Fruit fly (Drosophila melanogaster): ENCODE results near the gene Rac1.
A peak's percentile ranks its signal among the peaks of the same experiment; 100 is the strongest.

The Rac1 gene

dm6 chr3L:1258547-1258946, 43.9 kb downstream of the Rac1 start (continued):
- TF ChIP-seq CG2116 (GFP tag; optimal IDR thresholded peaks at IDR 0.05) (no peak), Max (GFP tag; optimal IDR thresholded peaks at IDR 0.05) (no peak), sug (tag; optimal IDR thresholded peaks at IDR 0.05) (no peak), Hr3 (GFP tag; optimal IDR thresholded peaks at IDR 0.05) (no peak), CG3847 (GFP tag; IDR thresholded peaks at IDR 0.05) (peak; percentile 47), Camta (GFP tag; optimal IDR thresholded peaks at IDR 0.05) (no peak), jumu (GFP tag; optimal IDR thresholded peaks at IDR 0.05) (no peak), bab2 (GFP tag; optimal IDR thresholded peaks at IDR 0.05) (no peak), CG1647 (GFP tag; optimal IDR thresholded peaks at IDR 0.05) (no peak), dimm (GFP tag; IDR thresholded peaks at IDR 0.05) (no peak), CG11456 (GFP tag; IDR thresholded peaks at IDR 0.05) (no peak), CG12659 (GFP tag; optimal IDR thresholded peaks at IDR 0.05) (peak; percentile 17), CG3163 (GFP tag; optimal IDR thresholded peaks at IDR 0.05) (no peak), CG8281 (tag; optimal IDR thresholded peaks at IDR 0.05) (no peak), CG1603 (tag; optimal IDR thresholded peaks at IDR 0.05) (no peak), crc (GFP tag; optimal IDR thresholded peaks at IDR 0.05) (no peak), Poxn (GFP tag; IDR thresholded peaks at IDR 0.05) (no peak), corto (GFP tag; optimal IDR thresholded peaks at IDR 0.05) (no peak), CG17359 (tag; optimal IDR thresholded peaks at IDR 0.05) (no peak), insv (GFP tag; optimal IDR thresholded peaks at IDR 0.05) (no peak), Bdp1 (GFP tag; optimal IDR thresholded peaks at IDR 0.05) (no peak), da (GFP tag; optimal IDR thresholded peaks at IDR 0.05) (no peak), lola (GFP tag; optimal IDR thresholded peaks at IDR 0.05) (no peak), fd96Cb (tag; optimal IDR thresholded peaks at IDR 0.05) (no peak), prd (optimal IDR thresholded peaks at IDR 0.05) (no peak), prd (GFP tag; IDR thresholded peaks at IDR 0.05) (peak; percentile 29; the same call in 1 of the 3 replicates), CG18011 (GFP tag; optimal IDR thresholded peaks at IDR 0.05) (no peak), bcd (GFP tag; optimal IDR thresholded peaks at IDR 0.05) (no peak), pho (GFP tag; optimal IDR thresholded peaks at IDR 0.05) (no peak), trem (tag; optimal IDR thresholded peaks at IDR 0.05) (no peak), Sry-δ (GFP tag; optimal IDR thresholded peaks at IDR 0.05) (no peak), HLH3B (GFP tag; IDR thresholded peaks at IDR 0.05) (no peak), CG14965 (GFP tag; optimal IDR thresholded peaks at IDR 0.05; ENCODE audit: borderline replicate concordance) (no peak), CG17361 (GFP tag; IDR thresholded peaks at IDR 0.05) (no peak), CG15601 (tag; optimal IDR thresholded peaks at IDR 0.05) (no peak), CG13424 (tag; optimal IDR thresholded peaks at IDR 0.05) (peak; percentile 27), pfk (GFP tag; optimal IDR thresholded peaks at IDR 0.05) (no peak), zf30C (GFP tag; optimal IDR thresholded peaks at IDR 0.05) (no peak), ftz-f1 (GFP tag; optimal IDR thresholded peaks at IDR 0.05) (no peak), Nf-YA (GFP tag; IDR thresholded peaks at IDR 0.05) (no peak), maf-S (GFP tag; optimal IDR thresholded peaks at IDR 0.05) (no peak), Fer3 (tag; optimal IDR thresholded peaks at IDR 0.05) (peak; percentile 53), klu (GFP tag; IDR thresholded peaks at IDR 0.05) (no peak), CHES-1-like (GFP tag; optimal IDR thresholded peaks at IDR 0.05) (no peak), E2f1 (GFP tag; IDR thresholded peaks at IDR 0.05) (peak; percentile 35), row (GFP tag; IDR thresholded peaks at IDR 0.05) (peak; percentile 69)

Measured in whole organism, embryonic.